Worm (Caenorhabditis elegans): ENCODE data around the gene fbxa-82.
"Not testable (repeated sequence)": the region's sequence is repeated elsewhere in the genome, so short reads cannot be mapped to it uniquely, and the experiment has no call there.

fbxa-82 gene

ce11 chrV:15048107-15048506, 4.2 kb downstream of the fbxa-82 start, which contains the start of gene sdc-3 (continued):
- no peak for TF ChIP-seq zip-11 (GFP tag; IDR thresholded peaks at IDR 0.05)
- TF ChIP-seq dmd-9 (GFP tag; IDR thresholded peaks at IDR 0.05), result no peak
- TF ChIP-seq nhr-28 (tag; optimal IDR thresholded peaks at IDR 0.05), result peak; percentile 32
- TF ChIP-seq duxl-1 (tag; optimal IDR thresholded peaks at IDR 0.05; ENCODE audit: poor library complexity), result no peak
- no peak for TF ChIP-seq zag-1 (tag; optimal IDR thresholded peaks at IDR 0.05)
- TF ChIP-seq ceh-44 (GFP tag; IDR thresholded peaks at IDR 0.05), result no peak
- no peak for TF ChIP-seq zip-2 (tag; optimal IDR thresholded peaks at IDR 0.05)
- no peak for TF ChIP-seq ceh-62 (tag; optimal IDR thresholded peaks at IDR 0.05)
- no peak for TF ChIP-seq nhr-41 (GFP tag; IDR thresholded peaks at IDR 0.05)
- no peak for TF ChIP-seq ceh-28 (tag; optimal IDR thresholded peaks at IDR 0.05)
- TF ChIP-seq mep-1 (tag; optimal IDR thresholded peaks at IDR 0.05), result no peak
- no peak for TF ChIP-seq nhr-77 (tag; optimal IDR thresholded peaks at IDR 0.05)
- no peak for TF ChIP-seq nhr-6 (tag; optimal IDR thresholded peaks at IDR 0.05)
- TF ChIP-seq daf-16 (GFP tag; optimal IDR thresholded peaks at IDR 0.05), result no peak
- TF ChIP-seq daf-16 (tag; optimal IDR thresholded peaks at IDR 0.05), result peak; percentile 14
- no peak for TF ChIP-seq nhr-10 (tag; optimal IDR thresholded peaks at IDR 0.05)
- no peak for TF ChIP-seq tra-1 (GFP tag; IDR thresholded peaks at IDR 0.05)
- TF ChIP-seq daf-12 (tag; optimal IDR thresholded peaks at IDR 0.05), result no peak
- no peak for TF ChIP-seq nhr-11 (tag; optimal IDR thresholded peaks at IDR 0.05)

DNA sequence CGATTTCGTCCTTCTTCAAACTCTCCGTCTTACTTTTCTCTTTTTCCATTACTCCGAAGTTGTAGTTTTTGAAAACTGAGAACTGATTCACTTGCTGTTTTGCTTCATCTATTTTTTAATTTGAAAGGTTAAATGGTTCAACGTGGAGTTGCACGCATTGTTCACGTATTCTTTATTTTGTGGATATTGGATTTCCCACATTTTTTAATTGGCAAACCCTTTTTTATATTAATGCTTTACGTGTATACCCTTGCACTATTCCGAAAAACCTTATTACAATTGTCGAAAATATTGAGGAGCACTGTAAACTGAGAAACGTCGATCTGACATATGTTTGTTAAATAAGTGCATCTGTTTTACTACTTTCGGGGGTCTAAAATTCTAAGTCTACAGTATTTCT, 15.6 kb downstream of the fbxa-82 start, which contains the start of gene melo-3:
melo-3 (minus strand) TSS at position 101 of the 400 bp plus-strand sequence.
- not testable (repeated sequence) for TF ChIP-seq tra-1 (GFP tag; IDR thresholded peaks at IDR 0.05); dve-1 (tag; optimal IDR thresholded peaks at IDR 0.05; ENCODE audit: insufficient read depth); vab-7 (GFP tag; IDR thresholded peaks at IDR 0.05)

ce11 chrV:15031373-15031772, 21.0 kb downstream of the fbxa-82 start, which contains the start of gene cng-1:
Gene cng-1, minus strand, starts transcription at chrV:15031473.
- TF ChIP-seq dmd-8 (GFP tag; IDR thresholded peaks at IDR 0.05); gei-8 (GFP tag; optimal IDR thresholded peaks at IDR 0.05); ceh-32 (tag; optimal IDR thresholded peaks at IDR 0.05; ENCODE audit: poor library complexity): not testable (repeated sequence)

- TF ChIP-seq hlh-30 (tag; optimal IDR thresholded peaks at IDR 0.05; ENCODE audit: insufficient read depth) (no peak), lin-38 (GFP tag; IDR thresholded peaks at IDR 0.05) (peak; percentile 60), aly-2 (tag; optimal IDR thresholded peaks at IDR 0.05) (no peak), snpc-1.2 (GFP tag; IDR thresholded peaks at IDR 0.05) (peak; percentile 77), F26F4.8 (GFP tag; conservative IDR thresholded peaks at IDR 0.05) (no peak), php-3 (GFP tag; IDR thresholded peaks at IDR 0.05) (no peak), unc-130 (GFP tag; optimal IDR thresholded peaks at IDR 0.05) (peak; percentile 36), F49E8.2 (tag; optimal IDR thresholded peaks at IDR 0.05; ENCODE audit: borderline replicate concordance) (peak; percentile 80), egl-43 (GFP tag; IDR thresholded peaks at IDR 0.05) (0 out of 2 replicates have a peak, but pooled peaks have one; percentile 39), nhr-6 (tag; optimal IDR thresholded peaks at IDR 0.05) (peak; percentile 41), daf-12 (tag; optimal IDR thresholded peaks at IDR 0.05) (no peak), nhr-28 (tag; optimal IDR thresholded peaks at IDR 0.05) (no peak), ZK546.5 (tag; optimal IDR thresholded peaks at IDR 0.05) (no peak), arid-1 (GFP tag; conservative IDR thresholded peaks at IDR 0.05) (peak; percentile 31; the same call in 1 of the 2 replicates), snpc-4 (tag; optimal IDR thresholded peaks at IDR 0.05) (peak; percentile 77), Y48G9A.11 (GFP tag; IDR thresholded peaks at IDR 0.05) (peak; percentile 49; the same call in 1 of the 2 replicates), duxl-1 (tag; optimal IDR thresholded peaks at IDR 0.05; ENCODE audit: poor library complexity) (peak; percentile 9), T26A8.4 (GFP tag; IDR thresholded peaks at IDR 0.05) (peak; percentile 63; the same call in 1 of the 2 replicates)
Measured at ce11 chrV:15028896-15029519, 23.3 kb downstream of the fbxa-82 start, which contains the start of gene F14H8.8. Gene F14H8.8, plus strand, starts transcription at chrV:15029469.

Data from whole organism, L4 larva.